Worm (Caenorhabditis elegans) whole organism, L2 larva: ENCODE measurements around the gene spp-13.

Source experiments
- alr-1 ChIP-seq: fragments of 150-350 bp; optimal IDR thresholded peaks from 2 replicates; lab custom pipeline; 2014; ENCODE audit warnings: missing biosample characterization, missing genetic modification characterization
- ama-1 ChIP-seq: fragments of 150-350 bp; optimal IDR thresholded peaks from 2 replicates; lab custom pipeline; 2018; ENCODE audit warnings: inconsistent platforms
- ceh-82 ChIP-seq: fragments of 150-350 bp; optimal IDR thresholded peaks from 2 replicates; lab custom pipeline; 2014; ENCODE audit warnings: missing biosample characterization, missing genetic modification characterization
- nhr-77 ChIP-seq: fragments of 150-350 bp; optimal IDR thresholded peaks from 2 replicates; lab custom pipeline; 2014; ENCODE audit warnings: missing biosample characterization, missing genetic modification characterization
- unc-62 ChIP-seq: fragments of 150-350 bp; optimal IDR thresholded peaks from 2 replicates; lab custom pipeline; 2014; ENCODE audit warnings: missing biosample characterization, missing genetic modification reagents, missing genetic modification characterization
- zag-1 ChIP-seq: fragments of 150-350 bp; optimal IDR thresholded peaks from 2 replicates; lab custom pipeline; 2014; ENCODE audit warnings: missing biosample characterization, missing genetic modification characterization

DNA sequence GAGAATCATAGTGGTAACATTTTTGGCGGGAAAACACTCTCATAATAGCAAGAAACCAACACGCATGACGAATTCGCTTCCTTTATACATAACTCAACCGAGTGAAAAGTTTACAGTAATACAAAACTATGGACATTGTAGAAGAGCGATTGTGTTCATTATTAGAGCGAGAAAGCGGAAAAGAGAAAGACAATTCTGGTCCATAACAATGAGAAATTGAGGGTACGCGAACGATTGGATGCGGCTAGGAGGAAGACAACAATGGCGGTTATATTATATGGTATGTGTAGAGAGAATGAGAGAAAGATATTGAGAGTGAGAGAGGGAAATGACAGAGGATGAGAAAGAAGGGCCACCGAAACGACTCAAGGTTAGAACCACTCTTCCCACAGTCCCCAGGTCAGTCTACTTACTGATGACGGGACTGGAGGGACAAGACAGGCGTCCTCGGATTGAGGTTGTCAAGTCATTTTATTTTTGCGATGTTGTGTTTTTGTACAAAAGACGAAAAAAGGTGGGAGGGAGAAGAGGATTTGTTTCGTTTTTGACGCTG lies 7.9 kb upstream of the spp-13 start:
- no peak for TF ChIP-seq zag-1
- no peak for TF ChIP-seq ama-1 (lab: Kevin White, UChicago)
- TF ChIP-seq unc-62: no peak
- no peak for TF ChIP-seq alr-1 (tag; lab: Kevin White, UChicago)
- no peak for TF ChIP-seq nhr-77 (tag; lab: Kevin White, UChicago)
- no peak for TF ChIP-seq ceh-82 (tag; lab: Kevin White, UChicago)
